Worm (Caenorhabditis elegans) whole organism, L3 larva: Measurements from ENCODE around the gene cest-2.3.

Experiments
- ama-1 ChIP-seq: fragments of 150-350 bp; optimal IDR thresholded peaks from 2 replicates; lab custom pipeline; 2018
- ceh-28 ChIP-seq: fragments of 150-350 bp; optimal IDR thresholded peaks from 2 replicates; lab custom pipeline; 2014; ENCODE audit warnings: missing biosample characterization, missing genetic modification reagents, missing genetic modification characterization
- ceh-82 ChIP-seq: fragments of 150-350 bp; optimal IDR thresholded peaks from 2 replicates; lab custom pipeline; 2014; ENCODE audit warnings: missing biosample characterization, missing genetic modification characterization
- nhr-12 ChIP-seq: fragments of 150-350 bp; optimal IDR thresholded peaks from 2 replicates; lab custom pipeline; 2014; ENCODE audit warnings: missing biosample characterization, missing genetic modification characterization
- nhr-23 ChIP-seq: fragments of 150-350 bp; optimal IDR thresholded peaks from 2 replicates; lab custom pipeline; 2014; ENCODE audit warnings: missing biosample characterization, missing genetic modification reagents, missing genetic modification characterization
- nhr-237 ChIP-seq: fragments of 150-350 bp; optimal IDR thresholded peaks from 2 replicates; lab custom pipeline; 2014; ENCODE audit warnings: missing biosample characterization, missing genetic modification characterization
- nhr-28 ChIP-seq: fragments of 150-350 bp; optimal IDR thresholded peaks from 2 replicates; lab custom pipeline; 2014; ENCODE audit warnings: missing biosample characterization, missing genetic modification characterization
- nhr-67 ChIP-seq: fragments of 150-350 bp; optimal IDR thresholded peaks from 2 replicates; lab custom pipeline; 2014; ENCODE audit warnings: missing biosample characterization, missing genetic modification characterization

- TF ChIP-seq nhr-237 (tag; lab: Kevin White, UChicago) (no peak), ceh-82 (tag; lab: Kevin White, UChicago) (no peak), nhr-28 (tag; lab: Kevin White, UChicago) (no peak), ceh-28 (tag; lab: Kevin White, UChicago) (no peak), nhr-23 (no peak), ama-1 (lab: Kevin White, UChicago) (no peak), nhr-67 (tag; lab: Kevin White, UChicago) (no peak), nhr-12 (no peak)
Observed at ce11 chrV:14192870-14193269, 10.1 kb upstream of the cest-2.3 start.
